Fruit fly (Drosophila melanogaster) whole organism, adult: ENCODE data around the gene LUBEL.
A peak's percentile ranks its signal among the peaks of the same experiment; 100 is the strongest.

Experiments used
- CG1620 ChIP-seq: fragments of 200-800 bp; sonication (Bioruptor generic); optimal IDR thresholded peaks from 2 replicates; lab custom pipeline; 2016; ENCODE audit warnings: missing biosample characterization, missing genetic modification characterization
- CG33017 ChIP-seq: fragments of 200-800 bp; sonication (Bioruptor generic); optimal IDR thresholded peaks from 2 replicates; lab custom pipeline; 2018; ENCODE audit warnings: missing biosample characterization, mild to moderate bottlenecking, missing genetic modification characterization, moderate library complexity
- CG5204 ChIP-seq: fragments of 200-800 bp; sonication (Bioruptor generic); optimal IDR thresholded peaks from 2 replicates; lab custom pipeline; 2016; ENCODE audit warnings: missing biosample characterization, missing genetic modification characterization
- Clk ChIP-seq: fragments of 200-800 bp; sonication (Bioruptor generic); optimal IDR thresholded peaks from 2 replicates; lab custom pipeline; 2017; ENCODE audit warnings: missing biosample characterization, missing genetic modification characterization
- Hr96 ChIP-seq: fragments of 200-800 bp; sonication (Bioruptor generic); optimal IDR thresholded peaks from 2 replicates; lab custom pipeline; 2016; ENCODE audit warnings: missing biosample characterization, missing genetic modification characterization
- Mnt ChIP-seq: fragments of 200-800 bp; sonication (Bioruptor generic); optimal IDR thresholded peaks from 2 replicates; lab custom pipeline; 2016; ENCODE audit warnings: missing biosample characterization, mild to moderate bottlenecking, missing genetic modification characterization
- kay ChIP-seq: fragments of 200-800 bp; sonication (Bioruptor generic); peaks from one replicate; lab custom pipeline; 2016; ENCODE audit warnings: missing biosample characterization, missing genetic modification characterization, borderline replicate concordance
- ovo ChIP-seq: fragments of 200-800 bp; sonication (Bioruptor generic); optimal IDR thresholded peaks from 2 replicates; lab custom pipeline; 2016; ENCODE audit warnings: missing biosample characterization, missing genetic modification characterization
- pad ChIP-seq: fragments of 200-800 bp; sonication (Bioruptor generic); optimal IDR thresholded peaks from 3 replicates; lab custom pipeline; 2017; ENCODE audit warnings: missing biosample characterization, missing genetic modification characterization, mild to moderate bottlenecking, moderate library complexity, missing genetic modification reagents
- toe ChIP-seq: fragments of 200-800 bp; sonication (Bioruptor generic); optimal IDR thresholded peaks from 2 replicates; lab custom pipeline; 2016; ENCODE audit warnings: missing biosample characterization, missing genetic modification characterization

- TF ChIP-seq CG33017 (tag; lab: Kevin White, UChicago) (no peak), Hr96 (GFP tag; lab: Kevin White, UChicago) (no peak), toe (GFP tag; lab: Kevin White, UChicago) (no peak), Mnt (GFP tag; lab: Kevin White, UChicago) (no peak), ovo (GFP tag; lab: Kevin White, UChicago) (no peak), pad (no peak), kay (GFP tag; lab: Kevin White, UChicago) (peak; percentile 79), CG1620 (GFP tag; lab: Kevin White, UChicago) (no peak), Clk (GFP tag; lab: Kevin White, UChicago) (no peak), CG5204 (GFP tag; lab: Kevin White, UChicago) (no peak)
These were observed 19.4 kb upstream of the LUBEL start for dm6 chr2L:6791845-6792443.
